Worm (Caenorhabditis elegans) whole organism, mixed stage, embryonic: ENCODE measurements around the gene grl-25.

ENCODE experiments used
- lin-13 ChIP-seq: fragments of 150-350 bp; optimal IDR thresholded peaks from 2 replicates; lab custom pipeline; 2014; ENCODE audit warnings: missing biosample characterization, missing genetic modification characterization
- lin-32 ChIP-seq: fragments of 200-800 bp; sonication (Bioruptor generic); optimal IDR thresholded peaks from 2 replicates; lab custom pipeline; 2018; ENCODE audit warnings: mild to moderate bottlenecking, missing genetic modification characterization, missing compliant biosample characterization
- mls-2 ChIP-seq: sonication (generic microtip); optimal IDR thresholded peaks from 2 replicates; lab custom pipeline; 2016; ENCODE audit warnings: mild to moderate bottlenecking, missing genetic modification characterization, moderate library complexity, missing compliant biosample characterization
- nhr-237 ChIP-seq: fragments of 150-350 bp; optimal IDR thresholded peaks from 2 replicates; lab custom pipeline; 2014; ENCODE audit warnings: missing biosample characterization, missing genetic modification characterization
- nhr-28 ChIP-seq: fragments of 150-350 bp; optimal IDR thresholded peaks from 2 replicates; lab custom pipeline; 2014; ENCODE audit warnings: missing biosample characterization, missing genetic modification characterization
- snpc-4 ChIP-seq: fragments of 150-350 bp; optimal IDR thresholded peaks from 2 replicates; lab custom pipeline; 2014; ENCODE audit warnings: missing biosample characterization, missing genetic modification characterization
- sptf-1 ChIP-seq: sonication (generic microtip); optimal IDR thresholded peaks from 2 replicates; lab custom pipeline; 2017; ENCODE audit warnings: mild to moderate bottlenecking, missing genetic modification characterization, moderate library complexity, missing compliant biosample characterization
- unc-62 ChIP-seq: fragments of 150-350 bp; optimal IDR thresholded peaks from 2 replicates; lab custom pipeline; 2014; ENCODE audit warnings: missing biosample characterization, missing genetic modification reagents, missing genetic modification characterization

ce11 chrIII:8988061-8988460, 26.0 kb downstream of the grl-25 start:
- TF ChIP-seq sptf-1 (no peak), lin-13 (tag; lab: Kevin White, UChicago) (no peak), nhr-237 (tag; lab: Kevin White, UChicago) (no peak), nhr-28 (tag; lab: Kevin White, UChicago) (no peak), mls-2 (tag; lab: Kevin White, UChicago) (no peak), unc-62 (GFP tag; lab: Kevin White, UChicago) (no peak), snpc-4 (tag; lab: Kevin White, UChicago) (no peak), lin-32 (no peak)
